Fruit fly (Drosophila melanogaster): ENCODE results near the gene Clic.

Clic gene

dm6 chrX:13783958-13784907 lies 37.9 kb downstream of the Clic start (continued):
- TF ChIP-seq CG13775 (GFP tag; optimal IDR thresholded peaks at IDR 0.05) (peak; percentile 16), dm (GFP tag; optimal IDR thresholded peaks at IDR 0.05) (no peak), Jarid2 (GFP tag; optimal IDR thresholded peaks at IDR 0.05) (no peak), CG10147 (GFP tag; optimal IDR thresholded peaks at IDR 0.05) (no peak), CG3995 (GFP tag; optimal IDR thresholded peaks at IDR 0.05) (no peak), usp (GFP tag; optimal IDR thresholded peaks at IDR 0.05) (no peak), dpn (GFP tag; optimal IDR thresholded peaks at IDR 0.05) (peak; percentile 44 to 55), z (GFP tag; IDR thresholded peaks at IDR 0.05) (no peak), CG31388 (GFP tag; optimal IDR thresholded peaks at IDR 0.05) (no peak), CG32772 (GFP tag; IDR thresholded peaks at IDR 0.05) (peak; percentile 10; the same call in 1 of the 2 replicates), pfk (GFP tag; optimal IDR thresholded peaks at IDR 0.05) (no peak), CG10366 (GFP tag; IDR thresholded peaks at IDR 0.05) (peak; percentile 21), CG13287 (GFP tag; IDR thresholded peaks at IDR 0.05; ENCODE audit: partially characterized antibody) (no peak), slbo (GFP tag; IDR thresholded peaks at IDR 0.05) (peak; percentile 45), Dad (GFP tag; optimal IDR thresholded peaks at IDR 0.05) (no peak), crc (GFP tag; optimal IDR thresholded peaks at IDR 0.05) (no peak), Lpt (GFP tag; optimal IDR thresholded peaks at IDR 0.05) (no peak), hth (optimal IDR thresholded peaks at IDR 0.05) (no peak), unpg (GFP tag; optimal IDR thresholded peaks at IDR 0.05) (peak; percentile 67), CG2202 (tag; optimal IDR thresholded peaks at IDR 0.05) (no peak), Hand (GFP tag; optimal IDR thresholded peaks at IDR 0.05) (peak; percentile 36), fd3F (GFP tag; optimal IDR thresholded peaks at IDR 0.05) (peak; percentile 5), ssp (GFP tag; IDR thresholded peaks at IDR 0.05) (no peak), ranshi (GFP tag; IDR thresholded peaks at IDR 0.05) (no peak), CG7839 (tag; optimal IDR thresholded peaks at IDR 0.05) (peak; percentile 72), ind (GFP tag; optimal IDR thresholded peaks at IDR 0.05) (peak; percentile 59), pnt (GFP tag; optimal IDR thresholded peaks at IDR 0.05) (peak; percentile 14), Dbx (GFP tag; IDR thresholded peaks at IDR 0.05) (no peak), CG12391 (tag; optimal IDR thresholded peaks at IDR 0.05) (peak; percentile 66), ftz-f1 (GFP tag; optimal IDR thresholded peaks at IDR 0.05) (peak; percentile 12), nau (GFP tag; optimal IDR thresholded peaks at IDR 0.05) (peak; percentile 19), NC2α (GFP tag; optimal IDR thresholded peaks at IDR 0.05) (no peak), CG30403 (GFP tag; optimal IDR thresholded peaks at IDR 0.05) (peak; percentile 67), Hr3 (GFP tag; optimal IDR thresholded peaks at IDR 0.05) (peak; percentile 16), CG2120 (GFP tag; optimal IDR thresholded peaks at IDR 0.05) (peak; percentile 44), HLHmδ (GFP tag; optimal IDR thresholded peaks at IDR 0.05) (no peak), Deaf1 (tag; optimal IDR thresholded peaks at IDR 0.05) (no peak), CG9876 (GFP tag; optimal IDR thresholded peaks at IDR 0.05) (no peak), Atf3 (GFP tag; optimal IDR thresholded peaks at IDR 0.05) (no peak), fru (optimal IDR thresholded peaks at IDR 0.05) (no peak), Ptx1 (GFP tag; IDR thresholded peaks at IDR 0.05) (peak; percentile 50), CG9437 (GFP tag; optimal IDR thresholded peaks at IDR 0.05) (peak; percentile 22), NfI (GFP tag; optimal IDR thresholded peaks at IDR 0.05) (peak; percentile 42), bsh (GFP tag; optimal IDR thresholded peaks at IDR 0.05) (peak in 1 of 2 experiments; percentile 66), CG32767 (GFP tag; IDR thresholded peaks at IDR 0.05) (no peak), h (optimal IDR thresholded peaks at IDR 0.05) (no peak), CG16815 (GFP tag; optimal IDR thresholded peaks at IDR 0.05) (no peak), CG1602 (GFP tag; optimal IDR thresholded peaks at IDR 0.05) (no peak), CG4424 (GFP tag; optimal IDR thresholded peaks at IDR 0.05) (peak; percentile 59), Nf-YB (GFP tag; optimal IDR thresholded peaks at IDR 0.05) (no peak)
